Fruit fly (Drosophila melanogaster) whole organism, embryonic: ENCODE measurements around the gene LpR2.

Experiments used
- ATbp ChIP-seq: fragments of 200-800 bp; sonication (Bioruptor generic); optimal IDR thresholded peaks from 2 replicates; lab custom pipeline; 2017; ENCODE audit warnings: missing biosample characterization, mild to moderate bottlenecking, missing genetic modification characterization, missing genetic modification reagents
- Atf6 ChIP-seq: fragments of 200-800 bp; sonication (Bioruptor generic); IDR thresholded peaks from 2 replicates; pipeline ENCODE4 v1.3.6; 2022; ENCODE audit warnings: missing biosample characterization, missing genetic modification characterization
- CG10209 ChIP-seq: fragments of 200-800 bp; sonication (Bioruptor generic); optimal IDR thresholded peaks from 3 replicates; lab custom pipeline; 2017; ENCODE audit warnings: missing biosample characterization, mild to moderate bottlenecking, missing genetic modification characterization, missing genetic modification reagents
- CG11398 ChIP-seq: fragments of 200-800 bp; sonication (Bioruptor generic); optimal IDR thresholded peaks from 2 replicates; lab custom pipeline; 2016; ENCODE audit warnings: missing biosample characterization, missing genetic modification characterization
- CG12659 ChIP-seq: fragments of 200-800 bp; sonication (Bioruptor generic); optimal IDR thresholded peaks from 3 replicates; lab custom pipeline; 2017; ENCODE audit warnings: mild to moderate bottlenecking, missing biosample characterization, missing genetic modification reagents, missing genetic modification characterization
- CG12744 ChIP-seq: fragments of 200-800 bp; sonication (Bioruptor generic); optimal IDR thresholded peaks from 2 replicates; lab custom pipeline; 2016; ENCODE audit warnings: missing biosample characterization, missing genetic modification characterization
- CG18262 ChIP-seq: fragments of 200-800 bp; optimal IDR thresholded peaks from 3 replicates; lab custom pipeline; 2019; ENCODE audit warnings: missing biosample characterization, mild to moderate bottlenecking, missing genetic modification characterization, moderate library complexity
- CG2199 ChIP-seq: fragments of 200-800 bp; sonication (Bioruptor generic); IDR thresholded peaks from 3 replicates; pipeline ENCODE4 v1.3.6; 2022; ENCODE audit warnings: missing biosample characterization, missing genetic modification characterization
- CG2678 ChIP-seq: fragments of 200-800 bp; sonication (Bioruptor generic); optimal IDR thresholded peaks from 3 replicates; lab custom pipeline; 2019; ENCODE audit warnings: missing biosample characterization, mild to moderate bottlenecking, missing genetic modification characterization, moderate library complexity
- CG2889 ChIP-seq: fragments of 200-800 bp; sonication (Bioruptor generic); IDR thresholded peaks from 3 replicates; pipeline ENCODE4 v1.3.6; 2022; ENCODE audit warnings: missing biosample characterization, missing genetic modification characterization
- CG30020 ChIP-seq: fragments of 200-800 bp; optimal IDR thresholded peaks from 2 replicates; lab custom pipeline; 2019; ENCODE audit warnings: missing biosample characterization, mild to moderate bottlenecking, missing genetic modification characterization, moderate library complexity
- CG31388 ChIP-seq: fragments of 200-800 bp; sonication (Bioruptor generic); optimal IDR thresholded peaks from 2 replicates; lab custom pipeline; 2016; ENCODE audit warnings: missing biosample characterization, missing genetic modification characterization
- CG34376 ChIP-seq: fragments of 200-800 bp; sonication (Bioruptor generic); optimal IDR thresholded peaks from 2 replicates; lab custom pipeline; 2018; ENCODE audit warnings: missing biosample characterization, mild to moderate bottlenecking, missing genetic modification characterization
- CG4424 ChIP-seq: fragments of 200-800 bp; sonication (Bioruptor generic); optimal IDR thresholded peaks from 3 replicates; lab custom pipeline; 2016; ENCODE audit warnings: missing biosample characterization, missing genetic modification characterization
- CG4730 ChIP-seq: fragments of 200-800 bp; sonication (Bioruptor generic); IDR thresholded peaks from 2 replicates; pipeline ENCODE4 v1.3.6; 2022; ENCODE audit warnings: missing biosample characterization, missing genetic modification characterization
- CG5245 ChIP-seq: fragments of 200-800 bp; sonication (Bioruptor generic); optimal IDR thresholded peaks from 3 replicates; lab custom pipeline; 2016; ENCODE audit warnings: missing biosample characterization, missing genetic modification characterization
- CG7372 ChIP-seq: fragments of 200-800 bp; sonication (Bioruptor generic); IDR thresholded peaks from 2 replicates; pipeline ENCODE4 v1.3.6; 2022; ENCODE audit warnings: missing biosample characterization, missing genetic modification characterization
- CG9215 ChIP-seq: fragments of 200-800 bp; sonication (Bioruptor generic); IDR thresholded peaks from 2 replicates; pipeline ENCODE4 v1.3.6; 2022; ENCODE audit warnings: missing biosample characterization, missing genetic modification characterization
- CrebB ChIP-seq: fragments of 200-800 bp; sonication (Bioruptor generic); optimal IDR thresholded peaks from 3 replicates; lab custom pipeline; 2018; ENCODE audit warnings: missing biosample characterization, mild to moderate bottlenecking, missing genetic modification characterization
- D19A ChIP-seq: fragments of 200-800 bp; optimal IDR thresholded peaks from 3 replicates; lab custom pipeline; 2019; ENCODE audit warnings: missing biosample characterization, mild to moderate bottlenecking, missing genetic modification characterization, moderate library complexity
- Dll ChIP-seq: fragments of 200-800 bp; sonication (Bioruptor generic); IDR thresholded peaks from 4 replicates; pipeline ENCODE4 v1.3.6; 2022; ENCODE audit warnings: missing biosample characterization, missing genetic modification characterization; ENCODE audit not compliant: partially characterized antibody
- Doc2 ChIP-seq: fragments of 200-800 bp; sonication (Bioruptor generic); IDR thresholded peaks from 2 replicates; pipeline ENCODE4 v1.3.6; 2022; ENCODE audit warnings: missing biosample characterization, missing genetic modification characterization
- Dp ChIP-seq: fragments of 200-800 bp; sonication (Bioruptor generic); optimal IDR thresholded peaks from 2 replicates; lab custom pipeline; 2018; ENCODE audit warnings: missing biosample characterization, mild to moderate bottlenecking, missing genetic modification characterization, moderate library complexity
- Drgx ChIP-seq: fragments of 200-800 bp; sonication (Bioruptor generic); IDR thresholded peaks from 2 replicates; pipeline ENCODE4 v1.3.6; 2022; ENCODE audit warnings: missing biosample characterization, missing genetic modification characterization
- Gug ChIP-seq: fragments of 200-800 bp; sonication (Bioruptor generic); IDR thresholded peaks from 4 replicates; pipeline ENCODE4 v1.3.6; 2022; ENCODE audit warnings: missing biosample characterization, missing genetic modification characterization
- Lpt ChIP-seq: fragments of >200 bp; optimal IDR thresholded peaks from 2 replicates; lab custom pipeline; 2018; ENCODE audit warnings: missing biosample characterization, missing genetic modification characterization
- Mad ChIP-seq: fragments of 200-800 bp; sonication (Bioruptor generic); optimal IDR thresholded peaks from 2 replicates; lab custom pipeline; 2016; ENCODE audit warnings: missing biosample characterization, missing genetic modification characterization
- Mes4 ChIP-seq: fragments of 200-800 bp; sonication (Bioruptor generic); optimal IDR thresholded peaks from 2 replicates; lab custom pipeline; 2016; ENCODE audit warnings: missing biosample characterization, missing genetic modification characterization
- Ssrp ChIP-seq: fragments of 200-800 bp; sonication (Bioruptor generic); optimal IDR thresholded peaks from 2 replicates; lab custom pipeline; 2018; ENCODE audit warnings: missing biosample characterization, mild to moderate bottlenecking, missing genetic modification characterization, moderate library complexity
- Trl ChIP-seq, 3 experiments: fragments of >200 bp in 2 of 3; fragments of 200-800 bp in 1 of 3; sonication (Bioruptor generic) in 1 of 3; optimal IDR thresholded peaks; 2 replicates in 1 of 3; 3 replicates in 2 of 3; lab custom pipeline; 2016 to 2017; ENCODE audit warnings: missing biosample characterization in 1 of 3, missing genetic modification characterization in 1 of 3
- ac ChIP-seq: fragments of 200-800 bp; sonication (Bioruptor generic); optimal IDR thresholded peaks from 3 replicates; lab custom pipeline; 2017; ENCODE audit warnings: missing biosample characterization, mild to moderate bottlenecking, missing genetic modification characterization
- corto ChIP-seq: fragments of 200-800 bp; sonication (Bioruptor generic); optimal IDR thresholded peaks from 2 replicates; lab custom pipeline; 2016; ENCODE audit warnings: missing biosample characterization, mild to moderate bottlenecking, missing genetic modification characterization, moderate library complexity
- da ChIP-seq: fragments of 200-800 bp; sonication (Bioruptor generic); optimal IDR thresholded peaks from 2 replicates; lab custom pipeline; 2016; ENCODE audit warnings: missing biosample characterization, missing genetic modification characterization
- dpn ChIP-seq, 2 experiments: fragments of 200-800 bp; sonication (Bioruptor generic); optimal IDR thresholded peaks; 3 replicates each; lab custom pipeline; 2016; ENCODE audit warnings: missing biosample characterization in 2 of 2, missing genetic modification characterization in 2 of 2
- ems ChIP-seq: fragments of 200-800 bp; sonication (Bioruptor generic); optimal IDR thresholded peaks from 3 replicates; lab custom pipeline; 2016; ENCODE audit warnings: missing biosample characterization, missing genetic modification characterization
- en ChIP-seq: fragments of 200-800 bp; sonication (Bioruptor generic); optimal IDR thresholded peaks from 2 replicates; lab custom pipeline; 2016; ENCODE audit warnings: missing biosample characterization, missing genetic modification characterization
- eve ChIP-seq, 2 experiments: fragments of >200 bp; optimal IDR thresholded peaks; 2 replicates each; lab custom pipeline; 2017; ENCODE audit warnings: missing biosample characterization in 2 of 2, missing genetic modification characterization in 2 of 2
- fd64A ChIP-seq: fragments of 200-800 bp; sonication (Bioruptor generic); optimal IDR thresholded peaks from 3 replicates; lab custom pipeline; 2018; ENCODE audit warnings: missing biosample characterization, mild to moderate bottlenecking, missing genetic modification characterization
- gfzf ChIP-seq: fragments of 200-800 bp; sonication (Bioruptor generic); optimal IDR thresholded peaks from 2 replicates; lab custom pipeline; 2016; ENCODE audit warnings: missing biosample characterization, mild to moderate bottlenecking, missing genetic modification characterization, moderate library complexity
- jumu ChIP-seq: fragments of 200-800 bp; sonication (Bioruptor generic); optimal IDR thresholded peaks from 3 replicates; lab custom pipeline; 2016; ENCODE audit warnings: missing biosample characterization, missing genetic modification characterization
- lola ChIP-seq, 3 experiments: fragments of >200 bp in 2 of 3; fragments of 200-800 bp in 1 of 3; sonication (Bioruptor generic) in 1 of 3; optimal IDR thresholded peaks; 2 replicates each; lab custom pipeline; 2017 to 2019; ENCODE audit warnings: missing biosample characterization in 3 of 3, missing genetic modification characterization in 3 of 3, mild to moderate bottlenecking in 1 of 3, moderate library complexity in 1 of 3
- maf-S ChIP-seq: fragments of 200-800 bp; sonication (Bioruptor generic); optimal IDR thresholded peaks from 2 replicates; lab custom pipeline; 2016; ENCODE audit warnings: missing biosample characterization, missing genetic modification characterization
- prd ChIP-seq, 3 experiments: fragments of >200 bp in 2 of 3; fragments of 200-800 bp in 1 of 3; sonication (Bioruptor generic) in 1 of 3; optimal IDR thresholded peaks in 2 of 3; IDR thresholded peaks in 1 of 3; 2 replicates in 2 of 3; 3 replicates in 1 of 3; pipeline versions ENCODE4 v1.3.6 to Lab custom; 2017 to 2022; ENCODE audit warnings: missing biosample characterization in 1 of 3, missing genetic modification characterization in 1 of 3
- pros ChIP-seq: fragments of 200-800 bp; sonication (Bioruptor generic); optimal IDR thresholded peaks from 3 replicates; lab custom pipeline; 2019; ENCODE audit warnings: missing biosample characterization, mild to moderate bottlenecking, missing genetic modification characterization, moderate library complexity
- pzg ChIP-seq: fragments of 200-800 bp; sonication (Bioruptor generic); optimal IDR thresholded peaks from 3 replicates; lab custom pipeline; 2018; ENCODE audit warnings: missing biosample characterization, mild to moderate bottlenecking, missing genetic modification characterization, moderate library complexity
- rib ChIP-seq: fragments of 200-800 bp; sonication (Bioruptor generic); IDR thresholded peaks from 2 replicates; pipeline ENCODE4 v1.3.6; 2022; ENCODE audit warnings: missing biosample characterization, missing genetic modification characterization
- run ChIP-seq: fragments of 200-800 bp; sonication (Bioruptor generic); optimal IDR thresholded peaks from 3 replicates; lab custom pipeline; 2018; ENCODE audit warnings: missing biosample characterization, mild to moderate bottlenecking, missing genetic modification characterization
- sqz ChIP-seq: fragments of 200-800 bp; sonication (Bioruptor generic); optimal IDR thresholded peaks from 3 replicates; lab custom pipeline; 2018; ENCODE audit warnings: missing biosample characterization, mild to moderate bottlenecking, missing genetic modification characterization
- stwl ChIP-seq: fragments of 200-800 bp; sonication (Bioruptor generic); optimal IDR thresholded peaks from 3 replicates; lab custom pipeline; 2018; ENCODE audit warnings: missing biosample characterization, mild to moderate bottlenecking, missing genetic modification characterization, moderate library complexity
- vvl ChIP-seq: fragments of 200-800 bp; sonication (Bioruptor generic); IDR thresholded peaks from 2 replicates; pipeline ENCODE4 v1.3.6; 2022; ENCODE audit warnings: missing biosample characterization, missing genetic modification characterization

The LpR2 gene

dm6 chr3R:25680528-25680927 lies 59.7 kb downstream of the LpR2 start, which contains the start of the genes CG4743 and Idh3g (continued):
- peak; percentile 98 for TF ChIP-seq CG2678 (tag; lab: Kevin White, UChicago)
- peak; percentile 99 for TF ChIP-seq vvl (GFP tag; lab: Robert Waterston, UW)
- TF ChIP-seq Dll (GFP tag; lab: Robert Waterston, UW), result 0 out of 4 replicates have a peak, but pooled peaks have one; percentile 24
- peak; percentile 81 for TF ChIP-seq ems (GFP tag; lab: Kevin White, UChicago)
- TF ChIP-seq CG7372, result peak; percentile 90
- peak; percentile 98 for TF ChIP-seq CG12659 (GFP tag; lab: Kevin White, UChicago)
- TF ChIP-seq CrebB (tag; lab: Kevin White, UChicago), result peak; percentile 95
- peak; percentile 97 for TF ChIP-seq Ssrp
- peak; percentile 94 for TF ChIP-seq sqz (GFP tag; lab: Kevin White, UChicago)
- peak; percentile 79 for TF ChIP-seq maf-S (GFP tag; lab: Kevin White, UChicago)
- TF ChIP-seq stwl (tag; lab: Kevin White, UChicago), result peak; percentile 91
- peak; percentile 95 for TF ChIP-seq ac (GFP tag; lab: Kevin White, UChicago)
- no peak for TF ChIP-seq Trl (optimal IDR thresholded peaks at IDR 0.05; lab: Kevin White, UChicago)
- TF ChIP-seq Trl (GFP tag; optimal IDR thresholded peaks at IDR 0.05; lab: Kevin White, UChicago), result peak; percentile 74
- peak; percentile 98 for TF ChIP-seq CG4730
- peak; percentile 97 for TF ChIP-seq CG4424 (GFP tag; lab: Kevin White, UChicago)
- peak; percentile 94 for TF ChIP-seq CG34376 (GFP tag; lab: Kevin White, UChicago)
- peak; percentile 89 for TF ChIP-seq CG2889
- TF ChIP-seq Doc2, result no peak; the same call in 1 of the 2 replicates
- TF ChIP-seq corto (GFP tag; lab: Kevin White, UChicago), result peak; percentile 92
- TF ChIP-seq CG12744, result peak; percentile 59
- peak; percentile 75 to 97 for TF ChIP-seq dpn (GFP tag; optimal IDR thresholded peaks at IDR 0.05; lab: Kevin White, UChicago)
- peak; percentile 39 for TF ChIP-seq da
- peak; percentile 21 for TF ChIP-seq en
- peak; percentile 94 for TF ChIP-seq rib (GFP tag; lab: Robert Waterston, UW)
- peak; percentile 96 for TF ChIP-seq CG10209 (GFP tag; lab: Kevin White, UChicago)
- TF ChIP-seq pros (GFP tag; lab: Kevin White, UChicago), result peak; percentile 77
- peak; percentile 55 for TF ChIP-seq CG11398 (GFP tag; lab: Kevin White, UChicago)
- TF ChIP-seq gfzf (GFP tag; lab: Kevin White, UChicago), result no peak
- TF ChIP-seq Mad (GFP tag; lab: Kevin White, UChicago), result peak; percentile 92
- peak; percentile 97 for TF ChIP-seq Atf6
- TF ChIP-seq CG31388 (GFP tag; lab: Kevin White, UChicago), result peak; percentile 94
- peak; percentile 94 for TF ChIP-seq Drgx
- no peak for TF ChIP-seq prd (optimal IDR thresholded peaks at IDR 0.05; lab: Kevin White, UChicago)
- TF ChIP-seq prd (GFP tag; IDR thresholded peaks at IDR 0.05; lab: Robert Waterston, UW), result peak; percentile 97
- TF ChIP-seq D19A (tag; lab: Kevin White, UChicago), result peak; percentile 95
- peak; percentile 54 for TF ChIP-seq pzg
- TF ChIP-seq Mes4 (GFP tag; lab: Kevin White, UChicago), result peak; percentile 77
- peak in 1 of 3 experiments; percentile 98 for TF ChIP-seq lola (GFP tag; optimal IDR thresholded peaks at IDR 0.05; lab: Kevin White, UChicago)
- TF ChIP-seq run (tag; lab: Kevin White, UChicago), result peak; percentile 95
- TF ChIP-seq Lpt, result no peak
- peak; percentile 95 for TF ChIP-seq ATbp (GFP tag; lab: Kevin White, UChicago)
- TF ChIP-seq CG2199 (GFP tag; lab: Robert Waterston, UW), result peak; percentile 82; the same call in 2 of the 3 replicates
- TF ChIP-seq CG5245 (GFP tag; lab: Kevin White, UChicago), result peak; percentile 95
- TF ChIP-seq jumu (GFP tag; lab: Kevin White, UChicago), result peak; percentile 31
- peak; percentile 98 for TF ChIP-seq CG18262 (tag; lab: Kevin White, UChicago)
- TF ChIP-seq fd64A (GFP tag; lab: Kevin White, UChicago), result peak; percentile 83
- TF ChIP-seq eve (GFP tag; optimal IDR thresholded peaks at IDR 0.05; lab: Kevin White, UChicago), result no peak
- peak; percentile 28 for TF ChIP-seq Dp (GFP tag; lab: Kevin White, UChicago)
- peak; percentile 88 for TF ChIP-seq CG9215 (GFP tag; lab: Robert Waterston, UW)
- peak; percentile 76 for TF ChIP-seq Gug
- TF ChIP-seq CG30020 (tag; lab: Kevin White, UChicago), result peak; percentile 89
